Fruit fly (Drosophila melanogaster) whole organism, embryonic: ENCODE data around the gene CG9497.

Experiments
- Asciz ChIP-seq: fragments of 200-800 bp; sonication (Bioruptor generic); optimal IDR thresholded peaks from 2 replicates; lab custom pipeline; 2017; ENCODE audit warnings: missing biosample characterization, mild to moderate bottlenecking, missing genetic modification characterization, missing genetic modification reagents
- B-H1 ChIP-seq: fragments of 200-800 bp; sonication (Bioruptor generic); IDR thresholded peaks from 3 replicates; pipeline ENCODE4 v1.3.6; 2022; ENCODE audit warnings: missing biosample characterization, missing genetic modification characterization
- B-H2 ChIP-seq: fragments of 200-800 bp; sonication (Bioruptor generic); optimal IDR thresholded peaks from 2 replicates; lab custom pipeline; 2018; ENCODE audit warnings: missing biosample characterization, mild to moderate bottlenecking, missing genetic modification characterization
- CG1024 ChIP-seq: fragments of 200-800 bp; sonication (Bioruptor generic); IDR thresholded peaks from 2 replicates; pipeline ENCODE4 v1.3.6; 2022; ENCODE audit warnings: missing biosample characterization, missing genetic modification characterization
- CG10543 ChIP-seq: fragments of 200-800 bp; sonication (Bioruptor generic); optimal IDR thresholded peaks from 3 replicates; lab custom pipeline; 2017; ENCODE audit warnings: missing biosample characterization, mild to moderate bottlenecking, missing genetic modification characterization, moderate library complexity
- CG12744 ChIP-seq: fragments of 200-800 bp; sonication (Bioruptor generic); optimal IDR thresholded peaks from 2 replicates; lab custom pipeline; 2016; ENCODE audit warnings: missing biosample characterization, missing genetic modification characterization
- CG14667 ChIP-seq: fragments of 200-800 bp; sonication (Bioruptor generic); IDR thresholded peaks from 2 replicates; pipeline ENCODE4 v1.3.6; 2022; ENCODE audit warnings: missing biosample characterization, missing genetic modification characterization
- CG15073 ChIP-seq: fragments of 200-800 bp; sonication (Bioruptor generic); optimal IDR thresholded peaks from 2 replicates; lab custom pipeline; 2016; ENCODE audit warnings: missing biosample characterization, missing genetic modification characterization
- CG1602 ChIP-seq: fragments of 200-800 bp; sonication (Bioruptor generic); optimal IDR thresholded peaks from 3 replicates; lab custom pipeline; 2016; ENCODE audit warnings: missing biosample characterization, missing genetic modification characterization
- CG17186 ChIP-seq: fragments of 200-800 bp; sonication (Bioruptor generic); optimal IDR thresholded peaks from 3 replicates; lab custom pipeline; 2017; ENCODE audit warnings: missing biosample characterization, missing genetic modification reagents, missing genetic modification characterization
- CG17385 ChIP-seq: fragments of 200-800 bp; sonication (Bioruptor generic); optimal IDR thresholded peaks from 3 replicates; lab custom pipeline; 2018; ENCODE audit warnings: missing biosample characterization, mild to moderate bottlenecking, missing genetic modification characterization
- CG17568 ChIP-seq: fragments of 200-800 bp; sonication (Bioruptor generic); optimal IDR thresholded peaks from 2 replicates; lab custom pipeline; 2018; ENCODE audit warnings: missing biosample characterization, mild to moderate bottlenecking, missing genetic modification characterization, moderate library complexity
- CG17612 ChIP-seq: fragments of 200-800 bp; sonication (Bioruptor generic); IDR thresholded peaks from 2 replicates; pipeline ENCODE4 v1.3.6; 2022; ENCODE audit warnings: missing biosample characterization, missing genetic modification characterization
- CG1792 ChIP-seq: fragments of 200-800 bp; sonication (Bioruptor generic); optimal IDR thresholded peaks from 2 replicates; lab custom pipeline; 2016; ENCODE audit warnings: missing biosample characterization, missing genetic modification characterization
- CG3281 ChIP-seq: fragments of 200-800 bp; sonication (Bioruptor generic); optimal IDR thresholded peaks from 3 replicates; lab custom pipeline; 2017; ENCODE audit warnings: missing biosample characterization, mild to moderate bottlenecking, missing genetic modification characterization
- CG4404 ChIP-seq: fragments of 200-800 bp; sonication (Bioruptor generic); IDR thresholded peaks from 2 replicates; pipeline ENCODE4 v1.3.6; 2022; ENCODE audit warnings: missing biosample characterization, missing genetic modification characterization
- CG5953 ChIP-seq: fragments of 200-800 bp; sonication (Bioruptor generic); IDR thresholded peaks from 2 replicates; pipeline ENCODE4 v1.3.6; 2022; ENCODE audit warnings: missing biosample characterization, missing genetic modification characterization
- CG6654 ChIP-seq: fragments of 200-800 bp; sonication (Bioruptor generic); optimal IDR thresholded peaks from 2 replicates; lab custom pipeline; 2017; ENCODE audit warnings: missing biosample characterization, mild to moderate bottlenecking, missing genetic modification characterization
- CG7556 ChIP-seq: fragments of 200-800 bp; sonication (Bioruptor generic); optimal IDR thresholded peaks from 2 replicates; lab custom pipeline; 2017; ENCODE audit warnings: missing biosample characterization, mild to moderate bottlenecking, missing genetic modification characterization
- CG7786 ChIP-seq: fragments of 200-800 bp; sonication (Bioruptor generic); optimal IDR thresholded peaks from 2 replicates; lab custom pipeline; 2016; ENCODE audit warnings: missing biosample characterization, missing genetic modification characterization
- CG8388 ChIP-seq: fragments of 200-800 bp; sonication (Bioruptor generic); optimal IDR thresholded peaks from 2 replicates; lab custom pipeline; 2019; ENCODE audit warnings: missing biosample characterization, mild to moderate bottlenecking, missing genetic modification characterization, moderate library complexity
- Dad ChIP-seq: fragments of 200-800 bp; sonication (Bioruptor generic); optimal IDR thresholded peaks from 3 replicates; lab custom pipeline; 2016; ENCODE audit warnings: missing biosample characterization, missing genetic modification characterization
- Dip2 ChIP-seq: fragments of 200-800 bp; sonication (Bioruptor generic); IDR thresholded peaks from 2 replicates; pipeline ENCODE4 v1.3.6; 2022; ENCODE audit warnings: missing biosample characterization, missing genetic modification characterization
- E2f2 ChIP-seq: fragments of 200-800 bp; sonication (Bioruptor generic); IDR thresholded peaks from 2 replicates; pipeline ENCODE4 v1.3.6; 2022; ENCODE audit warnings: missing biosample characterization, missing genetic modification characterization
- ERR ChIP-seq: fragments of 200-800 bp; sonication (Bioruptor generic); optimal IDR thresholded peaks from 2 replicates; lab custom pipeline; 2016; ENCODE audit warnings: missing biosample characterization, missing genetic modification characterization
- Gug ChIP-seq: fragments of 200-800 bp; sonication (Bioruptor generic); IDR thresholded peaks from 4 replicates; pipeline ENCODE4 v1.3.6; 2022; ENCODE audit warnings: missing biosample characterization, missing genetic modification characterization
- Hr78 ChIP-seq, 2 experiments: fragments of 200-800 bp in 1 of 2; fragments of >200 bp in 1 of 2; sonication (Bioruptor generic) in 1 of 2; optimal IDR thresholded peaks; 2 replicates each; lab custom pipeline; 2017 to 2019; ENCODE audit warnings: missing biosample characterization in 2 of 2, missing genetic modification characterization in 2 of 2, mild to moderate bottlenecking in 1 of 2, moderate library complexity in 1 of 2
- Kr ChIP-seq: fragments of 200-800 bp; sonication (Bioruptor generic); optimal IDR thresholded peaks from 2 replicates; lab custom pipeline; 2017; ENCODE audit warnings: missing biosample characterization, mild to moderate bottlenecking, missing genetic modification characterization
- MBD-R2 ChIP-seq: fragments of 200-800 bp; sonication (Bioruptor generic); IDR thresholded peaks from 2 replicates; pipeline ENCODE4 v1.3.6; 2022; ENCODE audit warnings: missing biosample characterization, missing genetic modification characterization
- Scr ChIP-seq: fragments of 200-800 bp; sonication (Bioruptor generic); IDR thresholded peaks from 2 replicates; pipeline ENCODE4 v1.3.6; 2022; ENCODE audit warnings: missing biosample characterization, missing genetic modification characterization; ENCODE audit not compliant: partially characterized antibody
- Sry-β ChIP-seq: fragments of 200-800 bp; sonication (Bioruptor generic); optimal IDR thresholded peaks from 2 replicates; lab custom pipeline; 2018; ENCODE audit warnings: missing biosample characterization, mild to moderate bottlenecking, missing genetic modification characterization, moderate library complexity
- Xbp1 ChIP-seq: fragments of 200-800 bp; sonication (Bioruptor generic); optimal IDR thresholded peaks from 3 replicates; lab custom pipeline; 2016; ENCODE audit warnings: missing biosample characterization, mild to moderate bottlenecking, missing genetic modification characterization
- bab2 ChIP-seq: fragments of 200-800 bp; sonication (Bioruptor generic); optimal IDR thresholded peaks from 2 replicates; lab custom pipeline; 2016; ENCODE audit warnings: missing biosample characterization, missing genetic modification characterization
- bigmax ChIP-seq: fragments of 200-800 bp; sonication (Bioruptor generic); optimal IDR thresholded peaks from 2 replicates; lab custom pipeline; 2018; ENCODE audit warnings: missing biosample characterization, mild to moderate bottlenecking, missing genetic modification characterization
- crol ChIP-seq: fragments of 200-800 bp; sonication (Bioruptor generic); IDR thresholded peaks from 2 replicates; pipeline ENCODE4 v1.3.6; 2022; ENCODE audit warnings: missing biosample characterization, missing genetic modification characterization
- cwo ChIP-seq: fragments of 200-800 bp; sonication (Bioruptor generic); optimal IDR thresholded peaks from 3 replicates; lab custom pipeline; 2017; ENCODE audit warnings: missing biosample characterization, missing genetic modification characterization, mild to moderate bottlenecking, moderate library complexity, missing genetic modification reagents
- eyg ChIP-seq: fragments of 200-800 bp; sonication (Bioruptor generic); optimal IDR thresholded peaks from 3 replicates; lab custom pipeline; 2016; ENCODE audit warnings: missing biosample characterization, missing genetic modification characterization
- gcm2 ChIP-seq: fragments of 200-800 bp; sonication (Bioruptor generic); optimal IDR thresholded peaks from 2 replicates; lab custom pipeline; 2016; ENCODE audit warnings: missing biosample characterization, missing genetic modification characterization
- kah ChIP-seq: fragments of 200-800 bp; sonication (Bioruptor generic); optimal IDR thresholded peaks from 2 replicates; lab custom pipeline; 2018; ENCODE audit warnings: missing biosample characterization, mild to moderate bottlenecking, missing genetic modification characterization
- lab ChIP-seq: fragments of 200-800 bp; sonication (Bioruptor generic); optimal IDR thresholded peaks from 3 replicates; lab custom pipeline; 2017; ENCODE audit warnings: missing biosample characterization, missing genetic modification characterization, mild to moderate bottlenecking, moderate library complexity, missing genetic modification reagents
- lbe ChIP-seq: fragments of 200-800 bp; sonication (Bioruptor generic); optimal IDR thresholded peaks from 2 replicates; lab custom pipeline; 2016; ENCODE audit warnings: missing biosample characterization, mild to moderate bottlenecking, missing genetic modification characterization
- org-1 ChIP-seq: fragments of 200-800 bp; sonication (Bioruptor generic); optimal IDR thresholded peaks from 2 replicates; lab custom pipeline; 2017; ENCODE audit warnings: missing biosample characterization, missing genetic modification characterization
- p53 ChIP-seq: fragments of 200-800 bp; sonication (Bioruptor generic); optimal IDR thresholded peaks from 2 replicates; lab custom pipeline; 2016; ENCODE audit warnings: missing biosample characterization, missing genetic modification characterization
- pzg ChIP-seq: fragments of 200-800 bp; sonication (Bioruptor generic); optimal IDR thresholded peaks from 3 replicates; lab custom pipeline; 2018; ENCODE audit warnings: missing biosample characterization, mild to moderate bottlenecking, missing genetic modification characterization, moderate library complexity
- sc ChIP-seq, 3 experiments: fragments of >200 bp in 2 of 3; fragments of 200-800 bp in 1 of 3; sonication (Bioruptor generic) in 1 of 3; optimal IDR thresholded peaks; 2 replicates in 2 of 3; 3 replicates in 1 of 3; lab custom pipeline; 2017; ENCODE audit warnings: mild to moderate bottlenecking in 1 of 3, missing biosample characterization in 1 of 3, missing genetic modification characterization in 1 of 3, missing genetic modification reagents in 1 of 3
- scrt ChIP-seq: fragments of 200-800 bp; sonication (Bioruptor generic); optimal IDR thresholded peaks from 2 replicates; lab custom pipeline; 2018; ENCODE audit warnings: missing biosample characterization, mild to moderate bottlenecking, missing genetic modification characterization, moderate library complexity
- seq ChIP-seq: fragments of 200-800 bp; sonication (Bioruptor generic); IDR thresholded peaks from 2 replicates; pipeline ENCODE4 v1.3.6; 2022; ENCODE audit warnings: missing biosample characterization, missing genetic modification characterization
- slp2 ChIP-seq: fragments of 200-800 bp; sonication (Bioruptor generic); optimal IDR thresholded peaks from 2 replicates; lab custom pipeline; 2016; ENCODE audit warnings: missing biosample characterization, missing genetic modification characterization
- ssp ChIP-seq: fragments of 200-800 bp; sonication (Bioruptor generic); IDR thresholded peaks from 2 replicates; pipeline ENCODE4 v1.3.6; 2022; ENCODE audit warnings: missing biosample characterization, missing genetic modification characterization
- wor ChIP-seq: fragments of 200-800 bp; sonication (Bioruptor generic); IDR thresholded peaks from 2 replicates; pipeline ENCODE4 v1.3.6; 2022; ENCODE audit warnings: missing biosample characterization, missing genetic modification characterization

CG9497 gene

dm6 chr2L:6343084-6343873, 4.9 kb downstream of the CG9497 start (continued):
- no peak for TF ChIP-seq seq (GFP tag; lab: Robert Waterston, UW)
- TF ChIP-seq CG1602 (GFP tag; lab: Kevin White, UChicago): no peak
- no peak for TF ChIP-seq Hr78 (GFP tag; optimal IDR thresholded peaks at IDR 0.05; lab: Kevin White, UChicago)
- TF ChIP-seq CG12744 (GFP tag; lab: Kevin White, UChicago): no peak
- no peak for TF ChIP-seq ssp (GFP tag; lab: Robert Waterston, UW)
- no peak for TF ChIP-seq ERR (GFP tag; lab: Kevin White, UChicago)
- TF ChIP-seq CG10543 (GFP tag; lab: Kevin White, UChicago): peak; percentile 60
- no peak for TF ChIP-seq CG1024 (GFP tag; lab: Robert Waterston, UW)
- no peak for TF ChIP-seq gcm2 (GFP tag; lab: Kevin White, UChicago)
- TF ChIP-seq lab: peak; percentile 27
- peak; percentile 57 for TF ChIP-seq kah (GFP tag; lab: Kevin White, UChicago)
- TF ChIP-seq E2f2 (GFP tag; lab: Robert Waterston, UW): peak; percentile 99
- TF ChIP-seq B-H2: no peak
- no peak for TF ChIP-seq B-H1 (GFP tag; lab: Robert Waterston, UW)
- TF ChIP-seq CG8388 (GFP tag; lab: Kevin White, UChicago): no peak
- peak; percentile 7 for TF ChIP-seq CG1792 (GFP tag; lab: Kevin White, UChicago)
- TF ChIP-seq CG17385 (GFP tag; lab: Kevin White, UChicago): no peak
- no peak for TF ChIP-seq sc (optimal IDR thresholded peaks at IDR 0.05; lab: Kevin White, UChicago)
- TF ChIP-seq sc (GFP tag; optimal IDR thresholded peaks at IDR 0.05; lab: Kevin White, UChicago): no peak
- TF ChIP-seq Dip2 (GFP tag; lab: Robert Waterston, UW): no peak
- no peak for TF ChIP-seq CG14667 (GFP tag; lab: Robert Waterston, UW)
- no peak for TF ChIP-seq bigmax (GFP tag; lab: Kevin White, UChicago)
- peak; percentile 77 for TF ChIP-seq CG17186 (GFP tag; lab: Kevin White, UChicago)
- TF ChIP-seq CG17612 (GFP tag; lab: Robert Waterston, UW): no peak
- no peak for TF ChIP-seq CG15073 (GFP tag; lab: Kevin White, UChicago)
- no peak for TF ChIP-seq CG7556
- no peak for TF ChIP-seq Dad (GFP tag; lab: Kevin White, UChicago)
- no peak for TF ChIP-seq Asciz
- no peak for TF ChIP-seq CG4404
- TF ChIP-seq org-1: no peak
- TF ChIP-seq Scr (GFP tag; lab: Robert Waterston, UW): peak; percentile 17; the same call in 1 of the 2 replicates
- TF ChIP-seq CG5953 (GFP tag; lab: Robert Waterston, UW): no peak
- TF ChIP-seq Sry-β (GFP tag; lab: Kevin White, UChicago): no peak
- peak; percentile 73 for TF ChIP-seq MBD-R2 (GFP tag; lab: Robert Waterston, UW)
- TF ChIP-seq Kr (GFP tag; lab: Kevin White, UChicago): no peak
- TF ChIP-seq eyg (GFP tag; lab: Kevin White, UChicago): no peak
- no peak for TF ChIP-seq Gug (GFP tag; lab: Robert Waterston, UW)
- peak; percentile 12 for TF ChIP-seq Xbp1 (GFP tag; lab: Kevin White, UChicago)
- TF ChIP-seq CG3281: no peak
- no peak for TF ChIP-seq p53 (GFP tag; lab: Kevin White, UChicago)
- TF ChIP-seq CG6654 (GFP tag; lab: Kevin White, UChicago): no peak
- TF ChIP-seq cwo (GFP tag; lab: Kevin White, UChicago): peak; percentile 47
- TF ChIP-seq scrt (GFP tag; lab: Kevin White, UChicago): no peak
- TF ChIP-seq lbe (GFP tag; lab: Kevin White, UChicago): no peak
- no peak for TF ChIP-seq crol (GFP tag; lab: Robert Waterston, UW)
- no peak for TF ChIP-seq CG7786
- TF ChIP-seq bab2 (GFP tag; lab: Kevin White, UChicago): no peak
- no peak for TF ChIP-seq wor (GFP tag; lab: Robert Waterston, UW)
- TF ChIP-seq slp2: peak; percentile 12
- no peak for TF ChIP-seq CG17568 (GFP tag; lab: Kevin White, UChicago)
- TF ChIP-seq pzg (GFP tag; lab: Kevin White, UChicago): peak; percentile 90
